Worm (Caenorhabditis elegans) whole organism, midembryonic: ENCODE measurements around the gene cyp-13B1.

Experiments used
- T22C8.4 ChIP-seq: fragments of 200-800 bp; sonication (Bioruptor generic); IDR thresholded peaks from 2 replicates; pipeline ENCODE4 v1.3.6; 2022; ENCODE audit warnings: missing genetic modification characterization, missing compliant biosample characterization
- cog-1 ChIP-seq: sonication (generic microtip); optimal IDR thresholded peaks from 2 replicates; lab custom pipeline; 2016; ENCODE audit warnings: missing genetic modification characterization, missing compliant biosample characterization
- flt-1 ChIP-seq: fragments of 200-800 bp; sonication (Bioruptor generic); IDR thresholded peaks from 2 replicates; pipeline ENCODE4 v1.3.6; 2022; ENCODE audit warnings: missing genetic modification characterization, missing compliant biosample characterization
- klf-2 ChIP-seq: fragments of 200-800 bp; sonication (Bioruptor generic); conservative IDR thresholded peaks from 2 replicates; pipeline ENCODE4 v1.3.6; 2022; ENCODE audit warnings: missing genetic modification reagents, missing genetic modification characterization, missing compliant biosample characterization
- med-1 ChIP-seq: sonication (generic microtip); optimal IDR thresholded peaks from 2 replicates; lab custom pipeline; 2017; ENCODE audit warnings: missing genetic modification characterization, mild to moderate bottlenecking, missing compliant biosample characterization, antibody characterized with exemption, missing genetic modification reagents; ENCODE audit not compliant: insufficient read depth
- ref-1 ChIP-seq: fragments of 200-800 bp; sonication (Bioruptor generic); conservative IDR thresholded peaks from 2 replicates; pipeline ENCODE4 v1.3.6; 2022; ENCODE audit warnings: missing genetic modification reagents, missing genetic modification characterization, missing compliant biosample characterization
- tab-1 ChIP-seq: fragments of 200-800 bp; sonication (Bioruptor generic); IDR thresholded peaks from 2 replicates; pipeline ENCODE4 v1.3.6; 2022; ENCODE audit warnings: missing genetic modification characterization, missing compliant biosample characterization
- ztf-29 ChIP-seq: fragments of 200-800 bp; sonication (Bioruptor generic); IDR thresholded peaks from 2 replicates; pipeline ENCODE4 v1.3.6; 2022; ENCODE audit warnings: missing genetic modification reagents, missing genetic modification characterization, missing compliant biosample characterization

DNA sequence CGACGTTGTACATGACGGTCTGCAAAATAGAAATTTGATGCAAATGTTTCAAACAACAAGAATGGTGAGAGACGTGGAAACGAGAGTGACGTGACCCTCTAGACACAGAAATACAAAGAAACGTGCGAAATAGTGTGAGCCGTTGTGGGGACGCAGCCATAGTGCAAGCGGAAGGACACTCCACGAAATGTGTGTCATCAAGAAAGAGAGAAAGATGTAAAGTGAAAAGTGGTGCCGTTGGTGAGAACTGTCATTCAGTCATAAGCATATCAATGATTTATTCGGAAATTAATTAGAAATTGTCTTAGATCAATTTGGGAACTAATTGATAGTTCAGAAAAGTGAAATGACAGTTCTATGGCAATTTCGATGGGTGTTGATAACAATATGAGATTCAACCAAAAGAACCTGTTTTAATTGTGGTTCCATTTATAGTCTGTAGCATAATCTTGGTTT, 10.5 kb upstream of the cyp-13B1 start, which contains the start of gene C29F7.3:
- TF ChIP-seq tab-1 (GFP tag; lab: Robert Waterston, UW), result no peak
- no peak for TF ChIP-seq flt-1 (GFP tag; lab: Robert Waterston, UW)
- peak; percentile 58 for TF ChIP-seq cog-1
- TF ChIP-seq T22C8.4 (GFP tag; lab: Robert Waterston, UW), result no peak
- TF ChIP-seq ref-1, result no peak
- no peak for TF ChIP-seq klf-2 (GFP tag; lab: Robert Waterston, UW)
- no peak for TF ChIP-seq ztf-29 (GFP tag; lab: Robert Waterston, UW)
- no peak for TF ChIP-seq med-1 (GFP tag; lab: Kevin White, UChicago)
